Worm (Caenorhabditis elegans) whole organism, L4 larva: Measurements from ENCODE around the gene R03D7.15.

Experiments used
- F44E2.7 ChIP-seq: fragments of 200-800 bp; sonication (Bioruptor generic); IDR thresholded peaks from 2 replicates; pipeline ENCODE4 v2.1.2; 2022; ENCODE audit warnings: missing genetic modification characterization, missing compliant biosample characterization
- T20F7.1 ChIP-seq: fragments of 200-800 bp; sonication (Bioruptor generic); optimal IDR thresholded peaks from 2 replicates; lab custom pipeline; 2018; ENCODE audit warnings: mild to moderate bottlenecking, missing genetic modification characterization, missing compliant biosample characterization
- Y48G9A.11 ChIP-seq: fragments of 200-800 bp; sonication (Bioruptor generic); IDR thresholded peaks from 2 replicates; pipeline ENCODE4 v1.3.6; 2022; ENCODE audit warnings: missing genetic modification reagents, missing genetic modification characterization, missing compliant biosample characterization
- Y5F2A.4 ChIP-seq: fragments of 200-800 bp; sonication (Bioruptor generic); optimal IDR thresholded peaks from 2 replicates; lab custom pipeline; 2018; ENCODE audit warnings: mild to moderate bottlenecking, missing genetic modification characterization, missing compliant biosample characterization
- ZK337.2 ChIP-seq: fragments of 200-800 bp; sonication (Bioruptor generic); IDR thresholded peaks from 2 replicates; pipeline ENCODE4 v1.3.6; 2022; ENCODE audit warnings: missing genetic modification reagents, missing genetic modification characterization, missing compliant biosample characterization
- aha-1 ChIP-seq: fragments of 150-350 bp; peaks from one replicate; lab custom pipeline; 2014; ENCODE audit warnings: missing biosample characterization, missing genetic modification characterization
- aly-2 ChIP-seq: sonication (generic microtip); optimal IDR thresholded peaks from 2 replicates; lab custom pipeline; 2018; ENCODE audit warnings: missing biosample characterization, missing genetic modification characterization
- ama-1 ChIP-seq: fragments of 150-350 bp; optimal IDR thresholded peaks from 2 replicates; lab custom pipeline; 2014; ENCODE audit warnings: inconsistent platforms, mixed read lengths
- arid-1 ChIP-seq: fragments of 200-800 bp; sonication (Bioruptor generic); conservative IDR thresholded peaks from 2 replicates; pipeline ENCODE4 v1.3.6; 2022; ENCODE audit warnings: missing genetic modification reagents, missing genetic modification characterization, missing compliant biosample characterization
- ceh-20 ChIP-seq: fragments of 200-800 bp; sonication (Bioruptor generic); IDR thresholded peaks from 2 replicates; pipeline ENCODE4 v1.3.6; 2022; ENCODE audit warnings: missing genetic modification reagents, missing genetic modification characterization, missing compliant biosample characterization
- ceh-62 ChIP-seq: sonication (generic microtip); optimal IDR thresholded peaks from 2 replicates; lab custom pipeline; 2017; ENCODE audit warnings: missing biosample characterization, missing genetic modification characterization
- daf-16 ChIP-seq, 3 experiments: sonication (generic microtip); optimal IDR thresholded peaks; 2 replicates each; lab custom pipeline; 2016 to 2017; ENCODE audit warnings: missing genetic modification characterization in 3 of 3, missing genetic modification reagents in 3 of 3, mild to moderate bottlenecking in 2 of 3, missing compliant biosample characterization in 2 of 3, missing biosample characterization in 1 of 3, moderate library complexity in 1 of 3
- daf-19 ChIP-seq: fragments of 200-800 bp; sonication (Bioruptor generic); conservative IDR thresholded peaks from 2 replicates; pipeline ENCODE4 v1.3.6; 2022; ENCODE audit warnings: missing genetic modification characterization, missing compliant biosample characterization
- dmd-6 ChIP-seq: fragments of 200-800 bp; sonication (Bioruptor generic); IDR thresholded peaks from 2 replicates; pipeline ENCODE4 v1.3.6; 2022; ENCODE audit warnings: missing genetic modification reagents, missing genetic modification characterization, missing compliant biosample characterization
- dmd-9 ChIP-seq: fragments of 200-800 bp; sonication (Bioruptor generic); IDR thresholded peaks from 2 replicates; pipeline ENCODE4 v1.3.6; 2022; ENCODE audit warnings: missing genetic modification reagents, missing genetic modification characterization, missing compliant biosample characterization
- dpl-1 ChIP-seq: fragments of 150-350 bp; optimal IDR thresholded peaks from 2 replicates; lab custom pipeline; 2014; ENCODE audit warnings: missing biosample characterization, missing genetic modification reagents, missing genetic modification characterization
- hif-1 ChIP-seq, 2 experiments: sonication (generic microtip); optimal IDR thresholded peaks; 2 replicates each; lab custom pipeline; 2016 to 2017; ENCODE audit warnings: missing compliant biosample characterization in 2 of 2, missing genetic modification characterization in 2 of 2, missing genetic modification reagents in 2 of 2, missing genotype in 2 of 2, mild to moderate bottlenecking in 1 of 2
- hlh-11 ChIP-seq: fragments of 200-800 bp; sonication (Bioruptor generic); optimal IDR thresholded peaks from 2 replicates; lab custom pipeline; 2018; ENCODE audit warnings: mild to moderate bottlenecking, missing genetic modification characterization, missing compliant biosample characterization
- hlh-30 ChIP-seq: sonication (generic microtip); optimal IDR thresholded peaks from 2 replicates; lab custom pipeline; 2017; ENCODE audit warnings: antibody characterized with exemption, mild to moderate bottlenecking, missing genetic modification characterization, missing compliant biosample characterization; ENCODE audit not compliant: insufficient read depth
- hmg-1.1 ChIP-seq: fragments of 200-800 bp; sonication (Bioruptor generic); IDR thresholded peaks from 2 replicates; pipeline ENCODE4 v1.3.6; 2022; ENCODE audit warnings: missing genetic modification reagents, missing genetic modification characterization, missing compliant biosample characterization
- lim-7 ChIP-seq: fragments of 200-800 bp; sonication (Bioruptor generic); IDR thresholded peaks from 2 replicates; pipeline ENCODE4 v1.3.6; 2022; ENCODE audit warnings: missing genetic modification characterization, missing compliant biosample characterization
- lin-13 ChIP-seq: fragments of 150-350 bp; optimal IDR thresholded peaks from 2 replicates; lab custom pipeline; 2014; ENCODE audit warnings: missing biosample characterization, missing genetic modification reagents, missing genetic modification characterization
- lin-38 ChIP-seq: fragments of 200-800 bp; sonication (Bioruptor generic); IDR thresholded peaks from 2 replicates; pipeline ENCODE4 v1.3.6; 2022; ENCODE audit warnings: missing genetic modification reagents, missing genetic modification characterization, missing compliant biosample characterization
- lsy-2 ChIP-seq, 2 experiments: fragments of 150-350 bp in 1 of 2; sonication (generic microtip) in 1 of 2; optimal IDR thresholded peaks; 2 replicates each; lab custom pipeline; 2014 to 2017; ENCODE audit warnings: missing biosample characterization in 2 of 2, missing genetic modification characterization in 2 of 2
- madf-5 ChIP-seq, 2 experiments: fragments of 200-800 bp; sonication (Bioruptor generic); IDR thresholded peaks; 2 replicates each; pipeline ENCODE4 v1.3.6; 2022; ENCODE audit warnings: missing compliant biosample characterization in 2 of 2, missing genetic modification characterization in 2 of 2
- mdl-1 ChIP-seq, 2 experiments: fragments of 150-350 bp in 1 of 2; sonication (generic microtip) in 1 of 2; optimal IDR thresholded peaks; 2 replicates each; lab custom pipeline; 2014 to 2017; ENCODE audit warnings: missing biosample characterization in 2 of 2, missing genetic modification characterization in 2 of 2
- mes-2 ChIP-seq: sonication (generic microtip); optimal IDR thresholded peaks from 2 replicates; lab custom pipeline; 2016; ENCODE audit warnings: missing genotype, mild to moderate bottlenecking, missing genetic modification characterization, missing compliant biosample characterization; ENCODE audit not compliant: poor library complexity, severe bottlenecking
- mxl-3 ChIP-seq: fragments of 200-800 bp; sonication (Bioruptor generic); optimal IDR thresholded peaks from 2 replicates; lab custom pipeline; 2018; ENCODE audit warnings: mild to moderate bottlenecking, missing genetic modification characterization, missing compliant biosample characterization
- nhr-10 ChIP-seq: fragments of 150-350 bp; optimal IDR thresholded peaks from 2 replicates; lab custom pipeline; 2014; ENCODE audit warnings: missing biosample characterization, missing genetic modification characterization
- nhr-111 ChIP-seq: fragments of 200-800 bp; sonication (Bioruptor generic); optimal IDR thresholded peaks from 2 replicates; lab custom pipeline; 2018; ENCODE audit warnings: mild to moderate bottlenecking, missing genetic modification characterization, missing compliant biosample characterization
- nhr-28 ChIP-seq: fragments of 150-350 bp; optimal IDR thresholded peaks from 2 replicates; lab custom pipeline; 2014; ENCODE audit warnings: missing biosample characterization, missing genetic modification characterization
- nhr-41 ChIP-seq: fragments of 200-800 bp; sonication (Bioruptor generic); IDR thresholded peaks from 2 replicates; pipeline ENCODE4 v1.3.6; 2022; ENCODE audit warnings: missing genetic modification reagents, missing genetic modification characterization, missing compliant biosample characterization
- nhr-48 ChIP-seq: sonication (generic microtip); optimal IDR thresholded peaks from 2 replicates; lab custom pipeline; 2016; ENCODE audit warnings: mild to moderate bottlenecking, missing genetic modification characterization, missing compliant biosample characterization
- nhr-6 ChIP-seq: fragments of 150-350 bp; optimal IDR thresholded peaks from 2 replicates; lab custom pipeline; 2014; ENCODE audit warnings: missing biosample characterization, missing genetic modification characterization
- nhr-76 ChIP-seq: fragments of 150-350 bp; optimal IDR thresholded peaks from 2 replicates; lab custom pipeline; 2014; ENCODE audit warnings: missing biosample characterization, missing genetic modification characterization
- php-3 ChIP-seq: fragments of 200-800 bp; sonication (Bioruptor generic); IDR thresholded peaks from 2 replicates; pipeline ENCODE4 v1.3.6; 2022; ENCODE audit warnings: missing genetic modification reagents, missing genetic modification characterization, missing compliant biosample characterization
- skn-1 ChIP-seq: fragments of 150-350 bp; optimal IDR thresholded peaks from 2 replicates; lab custom pipeline; 2014; ENCODE audit warnings: missing biosample characterization, missing genetic modification characterization
- unc-130 ChIP-seq: sonication (generic microtip); optimal IDR thresholded peaks from 2 replicates; lab custom pipeline; 2016; ENCODE audit warnings: missing genetic modification reagents, missing genetic modification characterization, missing compliant biosample characterization
- unc-62 ChIP-seq, 3 experiments: fragments of 150-350 bp in 1 of 3; sonication (generic microtip); optimal IDR thresholded peaks in 2 of 3; peaks in 1 of 3; 1 replicate in 1 of 3; 2 replicates in 2 of 3; lab custom pipeline; 2014 to 2017; ENCODE audit warnings: missing biosample characterization in 3 of 3, missing genetic modification characterization in 3 of 3, missing genetic modification reagents in 3 of 3, missing genotype in 1 of 3
- vab-7 ChIP-seq: fragments of 200-800 bp; sonication (Bioruptor generic); IDR thresholded peaks from 2 replicates; pipeline ENCODE4 v1.3.6; 2022; ENCODE audit warnings: missing genetic modification reagents, missing genetic modification characterization, missing compliant biosample characterization

The R03D7.15 gene

DNA sequence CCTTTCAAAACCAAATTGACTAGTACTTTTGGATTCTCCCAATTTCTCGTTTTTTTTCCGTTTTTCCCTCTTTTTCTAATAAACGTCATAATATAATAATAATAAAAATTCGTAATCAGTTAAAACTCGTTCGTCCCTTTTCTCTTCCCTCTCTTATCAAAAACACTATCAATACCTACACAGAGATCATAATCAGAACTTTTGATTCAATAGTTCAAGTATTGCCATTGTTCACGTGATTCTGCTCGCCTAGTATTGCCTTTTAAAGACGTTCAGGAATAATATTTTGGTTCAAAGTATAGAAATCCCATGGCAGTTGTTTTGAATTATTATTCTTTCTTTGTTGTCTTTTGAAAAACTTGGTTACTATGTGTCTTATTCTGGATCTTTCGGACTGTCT is 17.3 kb upstream of the R03D7.15 start (continued):
- no peak for TF ChIP-seq skn-1
- peak; percentile 28 for TF ChIP-seq nhr-10 (tag; lab: Kevin White, UChicago)

- TF ChIP-seq hlh-11 (tag; lab: Kevin White, UChicago) (peak; percentile 60), daf-16 (GFP tag; optimal IDR thresholded peaks at IDR 0.05; lab: Kevin White, UChicago) (no peak), daf-16 (tag; optimal IDR thresholded peaks at IDR 0.05; lab: Kevin White, UChicago) (peak; percentile 63), nhr-41 (no peak), nhr-28 (tag; lab: Kevin White, UChicago) (peak; percentile 32), ZK337.2 (GFP tag; lab: Robert Waterston, UW) (0 out of 2 replicates have a peak, but pooled peaks have one; percentile 34), lin-38 (GFP tag; lab: Robert Waterston, UW) (peak; percentile 43), dpl-1 (peak; percentile 83), dmd-9 (GFP tag; lab: Robert Waterston, UW) (no peak), unc-130 (GFP tag; lab: Kevin White, UChicago) (peak; percentile 66), nhr-48 (tag; lab: Kevin White, UChicago) (no peak), hmg-1.1 (GFP tag; lab: Robert Waterston, UW) (0 out of 2 replicates have a peak, but pooled peaks have one; percentile 15), unc-62 (GFP tag; optimal IDR thresholded peaks at IDR 0.05 in 1 of 2; lab: Kevin White, UChicago) (peak in 1 of 2 experiments; percentile 28), unc-62 (tag; optimal IDR thresholded peaks at IDR 0.05; lab: Kevin White, UChicago) (no peak), hlh-30 (peak; percentile 55), lsy-2 (tag; optimal IDR thresholded peaks at IDR 0.05; lab: Kevin White, UChicago) (peak in 1 of 2 experiments; percentile 55), madf-5 (GFP tag; IDR thresholded peaks at IDR 0.05; lab: Robert Waterston, UW) (no peak), arid-1 (no peak), mes-2 (tag; lab: Kevin White, UChicago) (peak; percentile 89), ceh-62 (tag; lab: Kevin White, UChicago) (no peak), mdl-1 (tag; optimal IDR thresholded peaks at IDR 0.05; lab: Kevin White, UChicago) (peak in 1 of 2 experiments; percentile 41), Y48G9A.11 (no peak), mxl-3 (GFP tag; lab: Kevin White, UChicago) (peak; percentile 74), lim-7 (GFP tag; lab: Robert Waterston, UW) (0 out of 2 replicates have a peak, but pooled peaks have one; percentile 23)
Measured at ce11 chrII:10925804-10926570, 16.0 kb upstream of the R03D7.15 start, which contains the start of gene metr-1. metr-1 (plus strand) TSS chrII:10926561.

DNA sequence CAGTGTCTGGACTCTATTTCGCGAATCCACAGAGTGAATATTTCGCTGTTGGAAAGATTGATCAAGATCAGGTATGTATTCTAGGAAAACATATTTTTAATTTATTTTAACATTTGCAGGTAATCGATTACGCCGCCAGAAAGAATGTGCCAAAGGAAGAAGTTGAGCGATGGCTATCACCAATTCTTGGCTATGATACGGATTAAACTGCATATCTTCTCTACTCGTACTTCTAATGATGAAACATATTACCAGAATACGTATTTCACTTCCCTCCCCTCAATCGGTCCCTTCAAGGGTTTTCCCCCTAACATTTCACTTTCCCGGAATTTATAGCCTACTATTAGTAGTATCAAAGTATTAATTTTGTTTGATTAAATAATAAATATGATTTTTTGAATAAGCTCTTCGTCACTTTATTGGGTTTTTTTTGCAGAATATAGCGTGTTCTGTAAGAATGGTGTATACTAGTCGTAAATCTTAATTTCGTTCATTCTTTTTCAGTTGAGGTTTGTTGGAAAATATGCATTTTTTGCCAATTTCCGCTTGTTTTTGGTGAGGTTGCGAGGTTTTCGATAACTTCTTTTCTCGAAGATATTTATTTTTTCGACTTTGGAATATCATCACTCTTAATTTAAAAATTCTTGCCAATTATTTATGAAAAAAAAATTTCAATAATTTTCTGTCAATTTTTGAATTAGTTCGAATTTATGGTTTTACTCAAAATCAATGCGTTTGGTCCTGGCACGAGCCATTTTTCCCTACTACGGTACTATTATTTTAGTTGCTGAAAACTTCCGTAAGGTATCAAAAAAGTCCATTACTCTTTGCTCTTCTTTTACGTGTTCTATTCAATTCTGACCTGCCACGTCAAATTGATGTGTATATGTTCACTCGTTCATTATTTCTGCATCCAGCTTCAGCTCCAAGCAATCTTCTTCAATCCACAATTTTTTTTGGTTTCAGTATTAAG is 11.1 kb upstream of the R03D7.15 start:
- TF ChIP-seq dmd-6 (peak; percentile 13; the same call in 1 of the 2 replicates), hmg-1.1 (GFP tag; lab: Robert Waterston, UW) (no peak), nhr-111 (GFP tag; lab: Kevin White, UChicago) (peak; percentile 5), aha-1 (peak; percentile 95), nhr-6 (tag; lab: Kevin White, UChicago) (no peak), php-3 (GFP tag; lab: Robert Waterston, UW) (peak; percentile 35; the same call in 1 of the 2 replicates), F44E2.7 (0 out of 2 replicates have a peak, but pooled peaks have one; percentile 62), aly-2 (tag; lab: Kevin White, UChicago) (no peak), lin-38 (GFP tag; lab: Robert Waterston, UW) (peak; percentile 33; the same call in 1 of the 2 replicates), daf-19 (GFP tag; lab: Robert Waterston, UW) (no peak), lin-13 (no peak), vab-7 (no peak), ceh-20 (GFP tag; lab: Robert Waterston, UW) (0 out of 2 replicates have a peak, but pooled peaks have one; percentile 7), nhr-76 (no peak), T20F7.1 (GFP tag; lab: Kevin White, UChicago) (no peak), ama-1 (lab: Kevin White, UChicago) (peak; percentile 62), hif-1 (tag; optimal IDR thresholded peaks at IDR 0.05; lab: Kevin White, UChicago) (peak in 1 of 2 experiments; percentile 22), Y5F2A.4 (GFP tag; lab: Kevin White, UChicago) (no peak)
